Worm (Caenorhabditis elegans): ENCODE results near the gene C01G10.14.

C01G10.14 gene

ce11 chrV:15069435-15069985 lies 36.2 kb downstream of the C01G10.14 start:
- TF ChIP-seq tlp-1 (tag; optimal IDR thresholded peaks at IDR 0.05) = no peak
- no peak for TF ChIP-seq fkh-4 (tag; optimal IDR thresholded peaks at IDR 0.05; ENCODE audit: borderline replicate concordance)
- peak in 1 of 2 experiments; percentile 73 for TF ChIP-seq lsy-2 (tag; optimal IDR thresholded peaks at IDR 0.05)
- peak; percentile 3 for TF ChIP-seq lin-14 (GFP tag; optimal IDR thresholded peaks at IDR 0.05)

ce11 chrV:15068378-15068777 lies 37.4 kb downstream of the C01G10.14 start, which contains the start of gene dnj-3:
TSS of gene dnj-3 (plus strand) at chrV:15068678.
- TF ChIP-seq efl-1 (optimal IDR thresholded peaks at IDR 0.05) = no peak
- TF ChIP-seq efl-1 (GFP tag; optimal IDR thresholded peaks at IDR 0.05 in 1 of 2) = peak in 1 of 2 experiments; percentile 24
- no peak for TF ChIP-seq unc-98 (GFP tag; IDR thresholded peaks at IDR 0.05)

- TF ChIP-seq fkh-4 (tag; optimal IDR thresholded peaks at IDR 0.05; ENCODE audit: borderline replicate concordance) (no peak), nhr-90 (tag; optimal IDR thresholded peaks at IDR 0.05; ENCODE audit: poor library complexity) (no peak), ceh-82 (tag; optimal IDR thresholded peaks at IDR 0.05) (no peak), ceh-90 (tag; optimal IDR thresholded peaks at IDR 0.05) (no peak), nhr-28 (tag; optimal IDR thresholded peaks at IDR 0.05) (no peak), aha-1 (tag; optimal IDR thresholded peaks at IDR 0.05) (no peak), lsy-2 (tag; optimal IDR thresholded peaks at IDR 0.05) (no peak), nhr-84 (tag; optimal IDR thresholded peaks at IDR 0.05) (no peak), pag-3 (tag; optimal IDR thresholded peaks at IDR 0.05; ENCODE audit: borderline replicate concordance, insufficient read depth) (no peak), hlh-17 (GFP tag; optimal IDR thresholded peaks at IDR 0.05; ENCODE audit: borderline replicate concordance) (no peak), skn-1 (tag; optimal IDR thresholded peaks at IDR 0.05) (no peak), nhr-85 (tag) (no peak)
These were observed 38.6 kb downstream of the C01G10.14 start, which contains the start of gene C25D7.10 for ce11 chrV:15067165-15067564. TSS of gene C25D7.10 (plus strand) at chrV:15067465.

ce11 chrV:15065837-15066348 lies 39.9 kb downstream of the C01G10.14 start, which contains the start of gene otub-1:
TSS of gene otub-1 (plus strand) at chrV:15066298.
- TF ChIP-seq efl-1 (optimal IDR thresholded peaks at IDR 0.05) (no peak), efl-1 (GFP tag; optimal IDR thresholded peaks at IDR 0.05 in 1 of 2) (peak in 1 of 2 experiments; percentile 13), ceh-88 (GFP tag; IDR thresholded peaks at IDR 0.05) (no peak)

ce11 chrV:15065068-15065744 lies 40.5 kb downstream of the C01G10.14 start, which contains the start of gene C25D7.9:
TSS of gene C25D7.9 (plus strand) at chrV:15065135.
- TF ChIP-seq lsy-2 (tag; optimal IDR thresholded peaks at IDR 0.05) (peak; percentile 31 to 62), mep-1 (tag; optimal IDR thresholded peaks at IDR 0.05) (peak; percentile 18), lin-14 (GFP tag; optimal IDR thresholded peaks at IDR 0.05) (peak; percentile 55), ceh-82 (tag; optimal IDR thresholded peaks at IDR 0.05) (peak in 1 of 3 experiments; percentile 32), C16A3.4 (tag; optimal IDR thresholded peaks at IDR 0.05) (peak; percentile 25), skn-1 (tag; optimal IDR thresholded peaks at IDR 0.05) (peak; percentile 17), rnt-1 (tag; optimal IDR thresholded peaks at IDR 0.05) (peak; percentile 72), nhr-71 (tag; optimal IDR thresholded peaks at IDR 0.05) (peak; percentile 48), nhr-12 (tag; optimal IDR thresholded peaks at IDR 0.05) (no peak), xbp-1 (tag; optimal IDR thresholded peaks at IDR 0.05) (peak; percentile 28), ztf-4 (tag; optimal IDR thresholded peaks at IDR 0.05) (no peak), fkh-8 (tag; optimal IDR thresholded peaks at IDR 0.05) (peak; percentile 35), swsn-7 (tag; optimal IDR thresholded peaks at IDR 0.05) (peak; percentile 19), grh-1 (GFP tag; IDR thresholded peaks at IDR 0.05) (peak; percentile 51), nhr-76 (tag; optimal IDR thresholded peaks at IDR 0.05) (no peak), lin-13 (GFP tag; optimal IDR thresholded peaks at IDR 0.05) (peak; percentile 32), nhr-20 (tag; optimal IDR thresholded peaks at IDR 0.05) (peak; percentile 31), nhr-19 (GFP tag; conservative IDR thresholded peaks at IDR 0.05) (peak; percentile 24; the same call in 1 of the 2 replicates), snu-23 (GFP tag; optimal IDR thresholded peaks at IDR 0.05) (peak; percentile 46), lin-39 (tag; optimal IDR thresholded peaks at IDR 0.05) (no peak), nhr-90 (tag; optimal IDR thresholded peaks at IDR 0.05; ENCODE audit: poor library complexity) (no peak), efl-1 (optimal IDR thresholded peaks at IDR 0.05) (peak; percentile 34 to 53), efl-1 (GFP tag; optimal IDR thresholded peaks at IDR 0.05 in 1 of 2) (peak; percentile 37 to 89), isw-1 (GFP tag; IDR thresholded peaks at IDR 0.05) (0 out of 2 replicates have a peak, but pooled peaks have one; percentile 2), dpl-1 (GFP tag; optimal IDR thresholded peaks at IDR 0.05) (peak; percentile 17 to 52 (median 45)), nhr-85 (tag) (peak; percentile 70), tbx-2 (tag; optimal IDR thresholded peaks at IDR 0.05) (peak; percentile 15), fkh-10 (GFP tag; optimal IDR thresholded peaks at IDR 0.05) (no peak), nhr-84 (tag; optimal IDR thresholded peaks at IDR 0.05) (no peak), nhr-47 (tag; optimal IDR thresholded peaks at IDR 0.05) (no peak), unc-86 (tag; optimal IDR thresholded peaks at IDR 0.05) (peak; percentile 4)
